Worm (Caenorhabditis elegans) whole organism, L4/young adult: ENCODE data around the gene suex-2.

ENCODE experiments used
- W03F9.2 ChIP-seq: fragments of 150-350 bp; optimal IDR thresholded peaks from 2 replicates; lab custom pipeline; 2014; ENCODE audit warnings: missing biosample characterization, missing genetic modification characterization
- dao-5 ChIP-seq: sonication (generic microtip); optimal IDR thresholded peaks from 2 replicates; lab custom pipeline; 2016; ENCODE audit warnings: missing genotype, missing genetic modification characterization, moderate library complexity, missing compliant biosample characterization

- TF ChIP-seq W03F9.2 (tag; lab: Kevin White, UChicago) (no peak), dao-5 (tag; lab: Kevin White, UChicago) (no peak)
Observed at ce11 chrIV:8951953-8952567, 16.0 kb upstream of the suex-2 start.
